Worm (Caenorhabditis elegans) whole organism, mixed stage, embryonic: ENCODE measurements around the gene psmd-9.

Experiments
- ceh-43 ChIP-seq: fragments of 200-800 bp; sonication (Bioruptor generic); optimal IDR thresholded peaks from 2 replicates; lab custom pipeline; 2018; ENCODE audit warnings: mild to moderate bottlenecking, missing genetic modification characterization, moderate library complexity, missing compliant biosample characterization
- hlh-1 ChIP-seq: fragments of 150-350 bp; optimal IDR thresholded peaks from 2 replicates; lab custom pipeline; 2014; ENCODE audit warnings: missing biosample characterization, missing genetic modification reagents, missing genetic modification characterization
- lsy-2 ChIP-seq: fragments of 150-350 bp; optimal IDR thresholded peaks from 2 replicates; lab custom pipeline; 2014; ENCODE audit warnings: missing biosample characterization, missing genetic modification characterization
- nhr-76 ChIP-seq: sonication (generic microtip); optimal IDR thresholded peaks from 2 replicates; lab custom pipeline; 2017; ENCODE audit warnings: missing biosample characterization, missing genetic modification characterization
- sptf-1 ChIP-seq: sonication (generic microtip); optimal IDR thresholded peaks from 2 replicates; lab custom pipeline; 2017; ENCODE audit warnings: mild to moderate bottlenecking, missing genetic modification characterization, moderate library complexity, missing compliant biosample characterization
- tbx-8 ChIP-seq: fragments of 200-800 bp; sonication (Bioruptor generic); optimal IDR thresholded peaks from 2 replicates; lab custom pipeline; 2018; ENCODE audit warnings: mild to moderate bottlenecking, missing genetic modification characterization, moderate library complexity, missing compliant biosample characterization
- unc-39 ChIP-seq: fragments of 150-350 bp; optimal IDR thresholded peaks from 2 replicates; lab custom pipeline; 2014; ENCODE audit warnings: missing biosample characterization, missing genetic modification characterization
- unc-62 ChIP-seq: fragments of 150-350 bp; optimal IDR thresholded peaks from 2 replicates; lab custom pipeline; 2014; ENCODE audit warnings: missing biosample characterization, missing genetic modification reagents, missing genetic modification characterization

- TF ChIP-seq lsy-2 (tag; lab: Kevin White, UChicago) (no peak), unc-62 (no peak), nhr-76 (tag; lab: Kevin White, UChicago) (no peak), ceh-43 (GFP tag; lab: Kevin White, UChicago) (no peak), sptf-1 (tag; lab: Kevin White, UChicago) (no peak), tbx-8 (no peak), unc-39 (tag; lab: Kevin White, UChicago) (no peak), hlh-1 (tag; lab: Kevin White, UChicago) (no peak)
These were observed 19.6 kb upstream of the psmd-9 start for ce11 chrII:6882335-6882734.
